Fruit fly (Drosophila melanogaster): Measurements from ENCODE around the gene CG5895.

DNA sequence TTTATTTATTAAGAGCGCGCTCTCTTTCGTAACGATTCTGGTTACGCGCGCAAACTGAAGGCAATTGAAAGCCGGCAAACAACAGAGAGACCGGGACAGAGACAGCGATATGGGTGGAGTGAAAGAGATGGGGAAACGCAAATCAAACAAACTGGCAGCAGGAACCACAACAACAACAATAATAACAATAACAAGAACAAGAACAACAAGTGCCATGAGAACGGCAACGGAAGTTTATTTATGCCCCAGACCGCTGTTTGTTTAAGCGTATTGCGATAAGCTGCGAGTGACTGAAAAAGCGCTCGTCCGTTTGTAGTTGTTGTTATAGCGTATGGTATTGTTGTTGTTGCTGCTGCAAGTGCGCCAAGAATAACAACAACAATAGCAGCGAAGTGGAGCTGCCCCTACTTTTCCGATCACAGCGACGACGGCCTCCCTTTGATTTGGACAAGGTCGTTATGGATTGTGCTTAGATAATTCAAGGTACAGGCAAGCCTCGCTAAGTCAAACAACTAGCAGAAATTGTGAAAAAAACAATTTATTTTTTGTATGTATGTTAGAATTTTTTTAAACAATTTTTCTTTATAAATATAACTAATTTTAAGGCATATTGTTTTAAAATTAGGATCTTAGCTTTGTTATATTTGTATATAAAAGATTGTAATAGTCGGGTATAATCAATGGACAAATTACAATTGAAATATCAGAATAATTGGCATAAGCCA lies 9.1 kb upstream of the CG5895 start:
- TF ChIP-seq kay (GFP tag; ENCODE audit: borderline replicate concordance) (no peak), ovo (GFP tag; optimal IDR thresholded peaks at IDR 0.05) (peak; percentile 68), CG7045 (GFP tag; optimal IDR thresholded peaks at IDR 0.05) (no peak), tj (GFP tag; optimal IDR thresholded peaks at IDR 0.05) (no peak)
